Fruit fly (Drosophila melanogaster): ENCODE data around the gene CG17652.

The CG17652 gene

dm6 chr2L:1732189-1732588 is at the start of gene CG17652, which contains the start of gene CG17646:
Gene CG17652 (minus strand): TSS chr2L:1732356.
Gene CG17646 (plus strand): TSS chr2L:1732524.
- no peak for TF ChIP-seq psq (GFP tag; optimal IDR thresholded peaks at IDR 0.05)
- TF ChIP-seq sv (GFP tag; optimal IDR thresholded peaks at IDR 0.05), result no peak
- peak; percentile 10 for TF ChIP-seq OdsH (GFP tag; optimal IDR thresholded peaks at IDR 0.05)
- peak; percentile 28 for TF ChIP-seq Hnf4 (GFP tag; optimal IDR thresholded peaks at IDR 0.05)
- no peak for TF ChIP-seq Rel (GFP tag; optimal IDR thresholded peaks at IDR 0.05)
- peak; percentile 65 for TF ChIP-seq Rel (tag; optimal IDR thresholded peaks at IDR 0.05)

DNA sequence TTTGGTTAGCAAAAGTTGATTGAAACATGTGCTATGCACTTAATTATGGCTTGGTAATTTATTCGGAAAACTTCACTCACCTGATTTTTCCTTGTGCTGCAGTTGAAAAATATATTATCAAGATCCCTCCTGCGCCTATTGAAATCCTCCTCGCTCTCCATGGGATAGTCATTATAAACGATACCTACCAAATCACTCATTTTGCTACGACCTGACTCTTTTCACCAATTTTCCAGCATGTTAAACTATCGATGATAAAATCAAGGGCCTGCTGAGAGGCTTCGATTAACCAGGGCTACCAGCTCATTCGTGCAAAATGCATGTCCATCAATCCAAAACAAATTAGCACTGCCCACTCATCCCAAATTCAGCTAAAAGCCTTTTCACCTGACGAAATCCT is 26.7 kb upstream of the CG17652 start, which contains the start of gene CG17650:
Gene CG17650 (minus strand): TSS at position 241 of the 400 bp plus-strand sequence.
- TF ChIP-seq Hr83 (GFP tag; optimal IDR thresholded peaks at IDR 0.05; ENCODE audit: poor library complexity, severe bottlenecking), result no peak
- TF ChIP-seq HLH106 (tag; optimal IDR thresholded peaks at IDR 0.05), result no peak
- no peak for TF ChIP-seq Myc (optimal IDR thresholded peaks at IDR 0.05)
- TF ChIP-seq tai (GFP tag; optimal IDR thresholded peaks at IDR 0.05), result no peak
- TF ChIP-seq dmrt93B (GFP tag; optimal IDR thresholded peaks at IDR 0.05), result no peak
- no peak for TF ChIP-seq sv (GFP tag; optimal IDR thresholded peaks at IDR 0.05)
- TF ChIP-seq sage (GFP tag; optimal IDR thresholded peaks at IDR 0.05), result no peak
- no peak for TF ChIP-seq h (GFP tag; optimal IDR thresholded peaks at IDR 0.05)
- TF ChIP-seq N (GFP tag; optimal IDR thresholded peaks at IDR 0.05), result no peak
- TF ChIP-seq foxo (GFP tag; optimal IDR thresholded peaks at IDR 0.05), result no peak
- no peak for TF ChIP-seq CG32264 (GFP tag; optimal IDR thresholded peaks at IDR 0.05)
- no peak for TF ChIP-seq psq (GFP tag; optimal IDR thresholded peaks at IDR 0.05)

DNA sequence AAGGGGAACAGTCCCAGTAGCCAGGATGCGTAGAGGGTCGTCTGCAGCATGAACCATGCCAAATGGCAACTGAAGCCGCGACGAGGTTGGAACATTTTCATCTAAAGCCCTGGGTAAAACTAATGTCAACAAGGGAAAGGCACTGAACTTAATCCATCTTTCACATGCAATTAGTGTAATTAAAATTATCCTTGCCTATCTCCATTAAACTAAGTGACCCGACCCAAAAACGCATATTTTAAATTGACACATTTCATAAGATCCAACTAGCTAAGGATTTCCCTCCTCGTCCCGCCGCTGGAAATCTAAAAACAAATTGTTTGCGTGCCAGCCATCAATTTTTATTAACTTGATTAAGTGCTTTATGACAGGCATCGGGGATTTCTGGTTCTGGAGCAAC is 24.2 kb upstream of the CG17652 start, which contains the start of gene Gr22f:
Gene Gr22f (minus strand): TSS at position 101 of the 400 bp plus-strand sequence.
- TF ChIP-seq ey (GFP tag; optimal IDR thresholded peaks at IDR 0.05) (no peak), h (GFP tag; optimal IDR thresholded peaks at IDR 0.05) (no peak), sage (GFP tag; optimal IDR thresholded peaks at IDR 0.05) (no peak), Jra (GFP tag; optimal IDR thresholded peaks at IDR 0.05) (no peak), psq (GFP tag; optimal IDR thresholded peaks at IDR 0.05) (no peak)

- no peak for TF ChIP-seq sage (GFP tag; optimal IDR thresholded peaks at IDR 0.05)
- TF ChIP-seq Sp1 (GFP tag; optimal IDR thresholded peaks at IDR 0.05), result no peak
- TF ChIP-seq Myc (optimal IDR thresholded peaks at IDR 0.05), result peak; percentile 46
- TF ChIP-seq tai (GFP tag; optimal IDR thresholded peaks at IDR 0.05), result no peak
- TF ChIP-seq woc (GFP tag; optimal IDR thresholded peaks at IDR 0.05), result peak; percentile 32
Measured at dm6 chr2L:1751953-1752352, 19.8 kb upstream of the CG17652 start, which contains the start of the genes CG17712 and CG17648. Gene CG17712 (minus strand): TSS chr2L:1752122. Gene CG17648 (plus strand): TSS chr2L:1752308.

- no peak for TF ChIP-seq jim (GFP tag; optimal IDR thresholded peaks at IDR 0.05)
- TF ChIP-seq Vsx2 (GFP tag; optimal IDR thresholded peaks at IDR 0.05; ENCODE audit: partially characterized antibody), result peak; percentile 61
Measured at dm6 chr2L:1748410-1748809, 16.3 kb upstream of the CG17652 start.

DNA sequence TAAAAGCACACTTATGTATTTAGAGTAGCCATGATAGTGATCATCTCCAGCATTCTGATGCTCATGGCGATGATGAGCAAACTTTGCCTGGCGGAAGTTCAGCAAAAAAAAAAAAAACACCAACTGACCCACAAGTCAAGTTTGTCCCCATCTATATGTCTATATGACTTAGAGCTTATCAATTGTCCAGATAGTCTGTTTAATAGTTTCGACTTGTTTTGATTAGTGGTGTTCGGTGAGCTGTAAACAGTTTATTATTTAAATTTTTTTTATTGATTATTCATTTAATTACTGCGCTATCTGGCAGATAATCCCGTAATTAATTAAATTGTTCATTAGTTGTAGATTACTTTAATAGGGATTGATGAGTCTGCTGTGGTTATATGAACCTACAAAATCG is 11.6 kb upstream of the CG17652 start:
- no peak for TF ChIP-seq foxo (GFP tag; optimal IDR thresholded peaks at IDR 0.05)
- no peak for TF ChIP-seq tai (GFP tag; optimal IDR thresholded peaks at IDR 0.05)
- no peak for TF ChIP-seq lola (GFP tag; optimal IDR thresholded peaks at IDR 0.05)
- TF ChIP-seq Hnf4 (GFP tag; optimal IDR thresholded peaks at IDR 0.05), result no peak
- TF ChIP-seq pan (optimal IDR thresholded peaks at IDR 0.05), result no peak
- no peak for TF ChIP-seq dsf (GFP tag; optimal IDR thresholded peaks at IDR 0.05; ENCODE audit: borderline replicate concordance)
- no peak for TF ChIP-seq Dfd (GFP tag; optimal IDR thresholded peaks at IDR 0.05)
- TF ChIP-seq dmrt93B (GFP tag; optimal IDR thresholded peaks at IDR 0.05), result no peak
- TF ChIP-seq rgr (GFP tag; optimal IDR thresholded peaks at IDR 0.05), result no peak
- no peak for TF ChIP-seq Rel (GFP tag; optimal IDR thresholded peaks at IDR 0.05)
- TF ChIP-seq Rel (tag; optimal IDR thresholded peaks at IDR 0.05), result no peak
- no peak for TF ChIP-seq ey (GFP tag; optimal IDR thresholded peaks at IDR 0.05)
- no peak for TF ChIP-seq Myc (optimal IDR thresholded peaks at IDR 0.05)

dm6 chr2L:1740095-1740494 is 7.9 kb upstream of the CG17652 start:
- TF ChIP-seq HLH106 (tag; optimal IDR thresholded peaks at IDR 0.05) (no peak), tai (GFP tag; optimal IDR thresholded peaks at IDR 0.05) (no peak), jim (GFP tag; optimal IDR thresholded peaks at IDR 0.05) (no peak), lola (GFP tag; optimal IDR thresholded peaks at IDR 0.05) (no peak)
